Fruit fly (Drosophila melanogaster) whole organism, prepupa: ENCODE measurements around the gene CG6962.

Experiments used
- Blimp-1 ChIP-seq: fragments of 200-800 bp; sonication (Bioruptor generic); optimal IDR thresholded peaks from 3 replicates; lab custom pipeline; 2017; ENCODE audit warnings: missing biosample characterization, missing genetic modification characterization, mild to moderate bottlenecking, moderate library complexity, missing genetic modification reagents
- CG10631 ChIP-seq: fragments of 200-800 bp; sonication (Bioruptor generic); optimal IDR thresholded peaks from 2 replicates; lab custom pipeline; 2016; ENCODE audit warnings: missing biosample characterization, missing genetic modification characterization
- CG10669 ChIP-seq: fragments of 200-800 bp; sonication (Bioruptor generic); optimal IDR thresholded peaks from 3 replicates; lab custom pipeline; 2018; ENCODE audit warnings: missing biosample characterization, mild to moderate bottlenecking, missing genetic modification characterization, moderate library complexity
- CG11294 ChIP-seq: fragments of 200-800 bp; sonication (Bioruptor generic); IDR thresholded peaks from 2 replicates; pipeline ENCODE4 v1.3.6; 2022; ENCODE audit warnings: missing biosample characterization, missing genetic modification characterization
- CG11762 ChIP-seq: fragments of 200-800 bp; sonication (Bioruptor generic); optimal IDR thresholded peaks from 3 replicates; lab custom pipeline; 2016; ENCODE audit warnings: missing biosample characterization, missing genetic modification characterization; ENCODE audit not compliant: insufficient read depth
- CG11902 ChIP-seq: fragments of 200-800 bp; sonication (Bioruptor generic); optimal IDR thresholded peaks from 3 replicates; lab custom pipeline; 2016; ENCODE audit warnings: missing biosample characterization, missing genetic modification characterization
- CG15336 ChIP-seq: fragments of 200-800 bp; sonication (Bioruptor generic); IDR thresholded peaks from 2 replicates; pipeline ENCODE4 v1.3.6; 2022; ENCODE audit warnings: missing biosample characterization, missing genetic modification characterization
- CG1621 ChIP-seq: fragments of 200-800 bp; sonication (Bioruptor generic); optimal IDR thresholded peaks from 3 replicates; lab custom pipeline; 2018; ENCODE audit warnings: missing biosample characterization, mild to moderate bottlenecking, missing genetic modification characterization
- CG16779 ChIP-seq: fragments of 200-800 bp; sonication (Bioruptor generic); optimal IDR thresholded peaks from 3 replicates; lab custom pipeline; 2017; ENCODE audit warnings: missing biosample characterization, mild to moderate bottlenecking, missing genetic modification characterization
- CG3032 ChIP-seq: fragments of 200-800 bp; optimal IDR thresholded peaks from 2 replicates; lab custom pipeline; 2019; ENCODE audit warnings: missing biosample characterization, mild to moderate bottlenecking, missing genetic modification characterization, moderate library complexity
- CG31627 ChIP-seq: fragments of 200-800 bp; sonication (Bioruptor generic); optimal IDR thresholded peaks from 3 replicates; lab custom pipeline; 2016; ENCODE audit warnings: missing biosample characterization, missing genetic modification characterization
- CG32006 ChIP-seq: fragments of 200-800 bp; sonication (Bioruptor generic); optimal IDR thresholded peaks from 3 replicates; lab custom pipeline; 2017; ENCODE audit warnings: missing biosample characterization, mild to moderate bottlenecking, missing genetic modification characterization
- CG3919 ChIP-seq: fragments of 200-800 bp; sonication (Bioruptor generic); optimal IDR thresholded peaks from 3 replicates; lab custom pipeline; 2016; ENCODE audit warnings: missing biosample characterization, missing genetic modification characterization
- CG4318 ChIP-seq: fragments of 200-800 bp; sonication (Bioruptor generic); optimal IDR thresholded peaks from 3 replicates; lab custom pipeline; 2017; ENCODE audit warnings: missing biosample characterization, mild to moderate bottlenecking, missing genetic modification characterization
- CG6163 ChIP-seq: fragments of 200-800 bp; sonication (Bioruptor generic); IDR thresholded peaks from 3 replicates; pipeline ENCODE4 v1.3.6; 2022; ENCODE audit warnings: missing biosample characterization, missing genetic modification characterization
- CG6792 ChIP-seq: fragments of 200-800 bp; sonication (Bioruptor generic); optimal IDR thresholded peaks from 3 replicates; lab custom pipeline; 2016; ENCODE audit warnings: missing biosample characterization, missing genetic modification characterization
- CG6808 ChIP-seq: fragments of 200-800 bp; sonication (Bioruptor generic); optimal IDR thresholded peaks from 3 replicates; lab custom pipeline; 2017; ENCODE audit warnings: missing biosample characterization, missing genetic modification characterization, mild to moderate bottlenecking, moderate library complexity, missing genetic modification reagents
- CG6854 ChIP-seq: fragments of 200-800 bp; sonication (Bioruptor generic); optimal IDR thresholded peaks from 2 replicates; lab custom pipeline; 2017; ENCODE audit warnings: missing biosample characterization, mild to moderate bottlenecking, missing genetic modification characterization
- CG7368 ChIP-seq: fragments of 200-800 bp; sonication (Bioruptor generic); optimal IDR thresholded peaks from 3 replicates; lab custom pipeline; 2016; ENCODE audit warnings: missing biosample characterization, missing genetic modification characterization
- CG8119 ChIP-seq: fragments of 200-800 bp; sonication (Bioruptor generic); IDR thresholded peaks from 3 replicates; pipeline ENCODE4 v1.3.6; 2022; ENCODE audit warnings: missing biosample characterization, missing genetic modification characterization
- CG8632 ChIP-seq: fragments of 200-800 bp; sonication (Bioruptor generic); optimal IDR thresholded peaks from 3 replicates; lab custom pipeline; 2016; ENCODE audit warnings: missing biosample characterization, missing genetic modification characterization
- CG9139 ChIP-seq: fragments of 200-800 bp; sonication (Bioruptor generic); optimal IDR thresholded peaks from 3 replicates; lab custom pipeline; 2017; ENCODE audit warnings: missing biosample characterization, mild to moderate bottlenecking, missing genetic modification characterization
- Eip78C ChIP-seq: fragments of 200-800 bp; sonication (Bioruptor generic); peaks from one replicate; lab custom pipeline; 2016; ENCODE audit warnings: missing biosample characterization, missing genetic modification characterization
- Eip93F ChIP-seq: fragments of 200-800 bp; sonication (Bioruptor generic); optimal IDR thresholded peaks from 2 replicates; lab custom pipeline; 2016; ENCODE audit warnings: missing biosample characterization, mild to moderate bottlenecking, missing genetic modification characterization
- Ets21C ChIP-seq: fragments of 200-800 bp; sonication (Bioruptor generic); optimal IDR thresholded peaks from 3 replicates; lab custom pipeline; 2016; ENCODE audit warnings: missing biosample characterization, missing genetic modification characterization
- Ets96B ChIP-seq: fragments of 200-800 bp; optimal IDR thresholded peaks from 2 replicates; lab custom pipeline; 2019; ENCODE audit warnings: missing biosample characterization, mild to moderate bottlenecking, missing genetic modification characterization, moderate library complexity
- Gug ChIP-seq: fragments of 200-800 bp; sonication (Bioruptor generic); IDR thresholded peaks from 2 replicates; pipeline ENCODE4 v1.3.6; 2022; ENCODE audit warnings: missing biosample characterization, missing genetic modification characterization
- Hr38 ChIP-seq: sonication (Bioruptor generic); optimal IDR thresholded peaks from 2 replicates; lab custom pipeline; 2016; ENCODE audit warnings: missing biosample characterization, missing genetic modification characterization
- Hr39 ChIP-seq: fragments of 200-800 bp; sonication (Bioruptor generic); optimal IDR thresholded peaks from 2 replicates; lab custom pipeline; 2016; ENCODE audit warnings: missing biosample characterization, missing genetic modification characterization
- Hr4 ChIP-seq: fragments of 200-800 bp; sonication (Bioruptor generic); optimal IDR thresholded peaks from 3 replicates; lab custom pipeline; 2016; ENCODE audit warnings: missing biosample characterization, missing genetic modification characterization
- Lpt ChIP-seq: fragments of 200-800 bp; sonication (Bioruptor generic); optimal IDR thresholded peaks from 3 replicates; lab custom pipeline; 2016; ENCODE audit warnings: missing biosample characterization, missing genetic modification characterization
- Met ChIP-seq: fragments of 200-800 bp; sonication (Bioruptor generic); optimal IDR thresholded peaks from 3 replicates; lab custom pipeline; 2016; ENCODE audit warnings: missing biosample characterization, missing genetic modification characterization
- Smox ChIP-seq: fragments of 200-800 bp; sonication (Bioruptor generic); optimal IDR thresholded peaks from 3 replicates; lab custom pipeline; 2016; ENCODE audit warnings: missing biosample characterization, missing genetic modification characterization
- Sox102F ChIP-seq: fragments of 200-800 bp; sonication (Bioruptor generic); optimal IDR thresholded peaks from 2 replicates; lab custom pipeline; 2016; ENCODE audit warnings: missing biosample characterization, mild to moderate bottlenecking, missing genetic modification characterization
- Sox14 ChIP-seq: fragments of 200-800 bp; sonication (Bioruptor generic); optimal IDR thresholded peaks from 3 replicates; lab custom pipeline; 2016; ENCODE audit warnings: missing biosample characterization, missing genetic modification characterization
- Sox15 ChIP-seq: fragments of 200-800 bp; sonication (Bioruptor generic); optimal IDR thresholded peaks from 3 replicates; lab custom pipeline; 2016; ENCODE audit warnings: missing biosample characterization, missing genetic modification characterization
- achi ChIP-seq: fragments of 200-800 bp; sonication (Bioruptor generic); optimal IDR thresholded peaks from 3 replicates; lab custom pipeline; 2016; ENCODE audit warnings: missing biosample characterization, missing genetic modification characterization
- cyc ChIP-seq: fragments of 200-800 bp; sonication (Bioruptor generic); optimal IDR thresholded peaks from 3 replicates; lab custom pipeline; 2016; ENCODE audit warnings: missing biosample characterization, missing genetic modification characterization
- esn ChIP-seq: fragments of 200-800 bp; sonication (Bioruptor generic); optimal IDR thresholded peaks from 2 replicates; lab custom pipeline; 2016; ENCODE audit warnings: missing biosample characterization, mild to moderate bottlenecking, missing genetic modification characterization, moderate library complexity
- fd59A ChIP-seq: fragments of 200-800 bp; sonication (Bioruptor generic); optimal IDR thresholded peaks from 2 replicates; lab custom pipeline; 2017; ENCODE audit warnings: missing biosample characterization, mild to moderate bottlenecking, missing genetic modification characterization, missing genetic modification reagents
- fd85E ChIP-seq: fragments of 200-800 bp; sonication (Bioruptor generic); optimal IDR thresholded peaks from 3 replicates; lab custom pipeline; 2016; ENCODE audit warnings: missing biosample characterization, missing genetic modification characterization
- fkh ChIP-seq: fragments of 200-800 bp; sonication (Bioruptor generic); optimal IDR thresholded peaks from 3 replicates; lab custom pipeline; 2017; ENCODE audit warnings: missing biosample characterization, mild to moderate bottlenecking, missing genetic modification characterization, moderate library complexity
- lz ChIP-seq: fragments of 200-800 bp; sonication (Bioruptor generic); optimal IDR thresholded peaks from 3 replicates; lab custom pipeline; 2016; ENCODE audit warnings: missing biosample characterization, missing genetic modification characterization
- net ChIP-seq: fragments of 200-800 bp; sonication (Bioruptor generic); optimal IDR thresholded peaks from 3 replicates; lab custom pipeline; 2016; ENCODE audit warnings: missing biosample characterization, missing genetic modification characterization
- pdm3 ChIP-seq: fragments of 200-800 bp; sonication (Bioruptor generic); optimal IDR thresholded peaks from 3 replicates; lab custom pipeline; 2016; ENCODE audit warnings: missing biosample characterization, missing genetic modification characterization
- salr ChIP-seq, 2 experiments: fragments of 200-800 bp; sonication (Bioruptor generic); optimal IDR thresholded peaks; 3 replicates each; lab custom pipeline; 2016 to 2018; ENCODE audit warnings: missing biosample characterization in 2 of 2, missing genetic modification characterization in 2 of 2, mild to moderate bottlenecking in 1 of 2
- spab ChIP-seq: fragments of 200-800 bp; sonication (Bioruptor generic); optimal IDR thresholded peaks from 2 replicates; lab custom pipeline; 2017; ENCODE audit warnings: missing biosample characterization, mild to moderate bottlenecking, missing genetic modification characterization, missing genetic modification reagents
- svp ChIP-seq: fragments of 200-800 bp; sonication (Bioruptor generic); peaks from one replicate; lab custom pipeline; 2016; ENCODE audit warnings: missing biosample characterization, missing genetic modification characterization
- topi ChIP-seq: fragments of 200-800 bp; sonication (Bioruptor generic); optimal IDR thresholded peaks from 3 replicates; lab custom pipeline; 2016; ENCODE audit warnings: missing biosample characterization, missing genetic modification characterization
- vri ChIP-seq: fragments of 200-800 bp; sonication (Bioruptor generic); optimal IDR thresholded peaks from 3 replicates; lab custom pipeline; 2016; ENCODE audit warnings: missing biosample characterization, mild to moderate bottlenecking, missing genetic modification characterization

The CG6962 gene

DNA sequence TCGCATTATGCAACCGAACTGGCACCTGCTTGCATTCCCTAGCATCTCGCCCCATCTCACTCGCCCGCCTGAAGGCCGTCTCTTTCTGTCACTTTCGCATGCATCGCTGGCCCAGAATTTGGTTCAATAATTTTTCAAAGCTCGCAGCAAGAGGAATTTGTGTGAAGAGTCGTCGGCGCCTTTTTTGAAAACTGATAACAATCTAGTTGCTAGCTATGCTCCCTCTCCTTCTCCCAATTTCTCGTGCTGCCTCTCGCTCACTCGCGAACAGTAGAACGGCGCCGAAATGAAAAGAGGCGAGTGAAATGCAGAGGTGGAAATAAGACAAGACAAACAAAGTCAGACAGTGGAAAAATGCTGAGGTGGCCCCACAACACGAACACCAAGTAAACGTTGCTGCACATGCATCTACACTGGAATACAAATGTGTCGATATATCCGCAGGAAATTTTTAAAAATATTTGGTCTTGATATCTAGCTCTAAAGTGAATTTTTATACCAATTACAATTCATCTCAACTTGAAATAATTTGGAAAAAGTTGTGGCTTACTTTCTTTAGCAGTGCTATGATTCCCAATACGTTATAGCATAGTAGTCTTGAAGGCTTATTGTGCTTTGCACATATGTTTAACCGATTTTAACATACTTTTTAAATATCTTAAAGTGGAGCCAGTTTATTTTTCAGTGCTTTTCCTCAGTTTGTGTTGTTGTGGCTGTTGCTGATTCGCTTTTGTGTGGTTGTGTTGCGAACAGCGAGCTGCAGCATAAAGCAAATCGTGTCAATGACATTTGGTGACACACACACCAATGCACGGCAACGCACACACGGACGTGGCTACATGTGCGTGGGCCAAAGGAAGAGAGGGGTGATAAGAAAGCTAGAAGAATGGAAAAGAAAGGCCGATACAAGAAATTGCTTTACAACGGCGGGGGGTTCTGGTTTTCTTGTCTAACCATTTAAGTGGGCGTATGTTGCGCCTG, 31.1 kb downstream of the CG6962 start:
- peak; percentile 90 for TF ChIP-seq pdm3 (GFP tag; lab: Kevin White, UChicago)
- peak; percentile 10 for TF ChIP-seq CG6854 (GFP tag; lab: Kevin White, UChicago)
- TF ChIP-seq vri (GFP tag; lab: Kevin White, UChicago): no peak
- TF ChIP-seq salr (GFP tag; optimal IDR thresholded peaks at IDR 0.05; lab: Kevin White, UChicago): peak; percentile 68 to 96
- peak; percentile 77 for TF ChIP-seq spab
- TF ChIP-seq Ets21C (GFP tag; lab: Kevin White, UChicago): peak; percentile 71
- peak; percentile 89 for TF ChIP-seq CG10631 (GFP tag; lab: Kevin White, UChicago)
- peak; percentile 75 for TF ChIP-seq CG7368 (GFP tag; lab: Kevin White, UChicago)
- peak; percentile 73 for TF ChIP-seq lz (GFP tag; lab: Kevin White, UChicago)
- TF ChIP-seq CG1621 (tag; lab: Kevin White, UChicago): peak; percentile 76
- TF ChIP-seq fd85E (GFP tag; lab: Kevin White, UChicago): no peak
- TF ChIP-seq svp (GFP tag; lab: Kevin White, UChicago): peak; percentile 92
- peak; percentile 98 for TF ChIP-seq CG32006 (GFP tag; lab: Kevin White, UChicago)
- TF ChIP-seq Eip78C (GFP tag; lab: Kevin White, UChicago): peak; percentile 97
- peak; percentile 87 for TF ChIP-seq CG11294
- TF ChIP-seq CG31627 (GFP tag; lab: Kevin White, UChicago): peak; percentile 78
- TF ChIP-seq CG3032 (tag; lab: Kevin White, UChicago): peak; percentile 84
- peak; percentile 76 for TF ChIP-seq topi (GFP tag; lab: Kevin White, UChicago)
- peak; percentile 39 for TF ChIP-seq Sox15 (GFP tag; lab: Kevin White, UChicago)
- peak; percentile 86 for TF ChIP-seq Gug (GFP tag; lab: Robert Waterston, UW)
- TF ChIP-seq fkh (GFP tag; lab: Kevin White, UChicago): peak; percentile 56
- peak; percentile 55 for TF ChIP-seq Hr38 (GFP tag; lab: Kevin White, UChicago)
- TF ChIP-seq Hr4 (GFP tag; lab: Kevin White, UChicago): peak; percentile 97
- TF ChIP-seq Lpt (GFP tag; lab: Kevin White, UChicago): peak; percentile 96
- peak; percentile 85 for TF ChIP-seq CG6163 (GFP tag; lab: Robert Waterston, UW)
- TF ChIP-seq Hr39 (GFP tag; lab: Kevin White, UChicago): peak; percentile 80
- peak; percentile 92 for TF ChIP-seq Sox14 (GFP tag; lab: Kevin White, UChicago)
- peak; percentile 82 for TF ChIP-seq CG10669 (GFP tag; lab: Kevin White, UChicago)
- peak; percentile 87 for TF ChIP-seq CG16779 (tag; lab: Kevin White, UChicago)
- TF ChIP-seq CG4318 (GFP tag; lab: Kevin White, UChicago): peak; percentile 95
- TF ChIP-seq CG9139 (GFP tag; lab: Kevin White, UChicago): peak; percentile 56
- TF ChIP-seq Blimp-1: peak; percentile 0
- TF ChIP-seq Smox (GFP tag; lab: Kevin White, UChicago): peak; percentile 69
- TF ChIP-seq CG3919 (GFP tag; lab: Kevin White, UChicago): peak; percentile 90
- TF ChIP-seq CG11902 (GFP tag; lab: Kevin White, UChicago): peak; percentile 58
- TF ChIP-seq fd59A (GFP tag; lab: Kevin White, UChicago): peak; percentile 75
- TF ChIP-seq achi (GFP tag; lab: Kevin White, UChicago): peak; percentile 88
- peak; percentile 72 for TF ChIP-seq CG8632 (GFP tag; lab: Kevin White, UChicago)
- TF ChIP-seq Sox102F: peak; percentile 70
- TF ChIP-seq CG11762: peak; percentile 81
- peak; percentile 97 for TF ChIP-seq CG15336 (GFP tag; lab: Robert Waterston, UW)
- peak; percentile 75 for TF ChIP-seq CG6792 (GFP tag; lab: Kevin White, UChicago)
- TF ChIP-seq CG6808 (GFP tag; lab: Kevin White, UChicago): peak; percentile 79
- peak; percentile 90 for TF ChIP-seq net (GFP tag; lab: Kevin White, UChicago)
- peak; percentile 83 for TF ChIP-seq Ets96B (tag; lab: Kevin White, UChicago)
- TF ChIP-seq cyc (GFP tag; lab: Kevin White, UChicago): peak; percentile 70
- peak; percentile 76 for TF ChIP-seq esn (GFP tag; lab: Kevin White, UChicago)
- peak; percentile 79 for TF ChIP-seq Met
- TF ChIP-seq CG8119 (GFP tag; lab: Robert Waterston, UW): peak; percentile 97
- no peak for TF ChIP-seq Eip93F
